Worm (Caenorhabditis elegans): ENCODE measurements around the gene F40G12.7.

DNA sequence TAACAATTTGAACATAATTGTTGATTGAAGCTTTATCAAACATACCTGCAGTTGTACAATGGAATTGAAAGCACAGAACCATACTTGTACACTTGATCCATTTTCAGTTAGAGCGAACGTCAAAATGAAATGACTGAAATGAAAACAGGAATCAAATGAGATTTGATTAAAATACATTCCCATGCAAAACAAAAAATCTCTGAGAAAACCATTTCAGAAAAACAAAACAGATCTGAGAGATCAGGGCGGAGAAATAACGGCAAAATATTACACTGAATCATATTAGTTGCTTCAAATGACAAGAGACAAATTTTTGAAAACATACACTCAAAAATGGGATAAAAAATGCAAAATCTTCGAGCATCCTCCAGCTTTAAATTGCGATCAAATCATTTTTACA, 5.4 kb downstream of the F40G12.7 start, which contains the start of gene srt-33:
- TF ChIP-seq nhr-12 (tag; optimal IDR thresholded peaks at IDR 0.05) (no peak), zag-1 (tag; optimal IDR thresholded peaks at IDR 0.05) (no peak), nhr-237 (tag; optimal IDR thresholded peaks at IDR 0.05) (no peak), snpc-4 (tag; optimal IDR thresholded peaks at IDR 0.05) (no peak), ama-1 (optimal IDR thresholded peaks at IDR 0.05) (no peak), ceh-82 (tag; optimal IDR thresholded peaks at IDR 0.05) (no peak), nhr-77 (tag; optimal IDR thresholded peaks at IDR 0.05) (no peak), fos-1 (tag; optimal IDR thresholded peaks at IDR 0.05) (no peak)

All from whole organism, L3 larva.